Fruit fly (Drosophila melanogaster) whole organism, adult: Measurements from ENCODE around the gene Galphaf.
A peak's percentile ranks its signal among the peaks of the same experiment; 100 is the strongest.

Source experiments
- CG11617 ChIP-seq: fragments of 200-800 bp; sonication (Bioruptor generic); optimal IDR thresholded peaks from 2 replicates; lab custom pipeline; 2017; ENCODE audit warnings: mild to moderate bottlenecking, missing biosample characterization, missing genetic modification reagents, missing genetic modification characterization
- CG33017 ChIP-seq: fragments of 200-800 bp; sonication (Bioruptor generic); optimal IDR thresholded peaks from 2 replicates; lab custom pipeline; 2018; ENCODE audit warnings: missing biosample characterization, mild to moderate bottlenecking, missing genetic modification characterization, moderate library complexity
- CG7101 ChIP-seq: fragments of 200-800 bp; sonication (Bioruptor generic); optimal IDR thresholded peaks from 2 replicates; lab custom pipeline; 2018; ENCODE audit warnings: missing biosample characterization, mild to moderate bottlenecking, missing genetic modification characterization, moderate library complexity
- cic ChIP-seq: fragments of 200-800 bp; sonication (Bioruptor generic); optimal IDR thresholded peaks from 2 replicates; lab custom pipeline; 2017; ENCODE audit warnings: missing biosample characterization, mild to moderate bottlenecking, missing genetic modification characterization, moderate library complexity
- tj ChIP-seq: fragments of 200-800 bp; sonication (Bioruptor generic); optimal IDR thresholded peaks from 3 replicates; lab custom pipeline; 2017; ENCODE audit warnings: missing biosample characterization, mild to moderate bottlenecking, missing genetic modification characterization, moderate library complexity

- TF ChIP-seq cic (GFP tag; lab: Kevin White, UChicago) (peak; percentile 83), CG11617 (GFP tag; lab: Kevin White, UChicago) (no peak), CG7101 (tag; lab: Kevin White, UChicago) (no peak), tj (GFP tag; lab: Kevin White, UChicago) (no peak), CG33017 (tag; lab: Kevin White, UChicago) (no peak)
Observed at dm6 chr3L:16693844-16694243, 26.1 kb upstream of the Galphaf start.
